Worm (Caenorhabditis elegans): Measurements from ENCODE around the gene C28G1.10.

Gene C28G1.10

ce11 chrX:8835405-8835804, 11.5 kb upstream of the C28G1.10 start, which contains the start of gene sec-15:
TSS of gene sec-15 (minus strand) at chrX:8835715.
- TF ChIP-seq scrt-1 (GFP tag; IDR thresholded peaks at IDR 0.05) (no peak), ceh-36 (tag; optimal IDR thresholded peaks at IDR 0.05) (no peak), tbx-11 (GFP tag; IDR thresholded peaks at IDR 0.05) (no peak), pes-1 (GFP tag; IDR thresholded peaks at IDR 0.05) (no peak), F13C5.2 (tag; optimal IDR thresholded peaks at IDR 0.05) (no peak), ets-7 (tag; optimal IDR thresholded peaks at IDR 0.05) (no peak), flt-1 (GFP tag; IDR thresholded peaks at IDR 0.05) (no peak), ama-1 (optimal IDR thresholded peaks at IDR 0.05) (no peak), hmg-4 (GFP tag; optimal IDR thresholded peaks at IDR 0.05) (no peak), hmbx-1 (tag; optimal IDR thresholded peaks at IDR 0.05) (no peak), ceh-13 (GFP tag; optimal IDR thresholded peaks at IDR 0.05) (no peak), tbx-37 (GFP tag; conservative IDR thresholded peaks at IDR 0.05) (no peak), B0310.2 (tag; optimal IDR thresholded peaks at IDR 0.05) (no peak), hnd-1 (tag; optimal IDR thresholded peaks at IDR 0.05) (no peak), sea-1 (GFP tag; conservative IDR thresholded peaks at IDR 0.05) (no peak), aly-1 (tag; optimal IDR thresholded peaks at IDR 0.05) (no peak), tra-4 (tag; optimal IDR thresholded peaks at IDR 0.05) (no peak)

- TF ChIP-seq ceh-13 (GFP tag; optimal IDR thresholded peaks at IDR 0.05) (peak; percentile 96), tra-4 (tag; optimal IDR thresholded peaks at IDR 0.05) (peak; percentile 95), hmbx-1 (tag; optimal IDR thresholded peaks at IDR 0.05) (peak; percentile 86), B0310.2 (tag; optimal IDR thresholded peaks at IDR 0.05) (peak; percentile 96), sea-1 (GFP tag; conservative IDR thresholded peaks at IDR 0.05) (peak; percentile 98), hnd-1 (tag; optimal IDR thresholded peaks at IDR 0.05) (peak; percentile 94), tbx-37 (GFP tag; conservative IDR thresholded peaks at IDR 0.05) (peak; percentile 99), pes-1 (GFP tag; IDR thresholded peaks at IDR 0.05) (peak; percentile 97), ets-7 (tag; optimal IDR thresholded peaks at IDR 0.05) (peak; percentile 89), F13C5.2 (tag; optimal IDR thresholded peaks at IDR 0.05) (peak; percentile 98), tbx-11 (GFP tag; IDR thresholded peaks at IDR 0.05) (peak; percentile 95), hmg-4 (GFP tag; optimal IDR thresholded peaks at IDR 0.05) (peak; percentile 99), scrt-1 (GFP tag; IDR thresholded peaks at IDR 0.05) (peak; percentile 99), aly-1 (tag; optimal IDR thresholded peaks at IDR 0.05) (peak; percentile 93), ama-1 (optimal IDR thresholded peaks at IDR 0.05) (no peak), ceh-36 (tag; optimal IDR thresholded peaks at IDR 0.05) (peak; percentile 96), flt-1 (GFP tag; IDR thresholded peaks at IDR 0.05) (peak; percentile 98)
These were observed 11.0 kb upstream of the C28G1.10 start, which contains the start of gene C28G1.2 for ce11 chrX:8835887-8836348. TSS of gene C28G1.2 (plus strand) at chrX:8836016.

ce11 chrX:8838176-8838575, 8.7 kb upstream of the C28G1.10 start:
- TF ChIP-seq sea-1 (GFP tag; conservative IDR thresholded peaks at IDR 0.05) (no peak), F13C5.2 (tag; optimal IDR thresholded peaks at IDR 0.05) (no peak), pes-1 (GFP tag; IDR thresholded peaks at IDR 0.05) (no peak), tbx-37 (GFP tag; conservative IDR thresholded peaks at IDR 0.05) (no peak), B0310.2 (tag; optimal IDR thresholded peaks at IDR 0.05) (no peak), hmbx-1 (tag; optimal IDR thresholded peaks at IDR 0.05) (no peak), tbx-11 (GFP tag; IDR thresholded peaks at IDR 0.05) (no peak), ceh-36 (tag; optimal IDR thresholded peaks at IDR 0.05) (no peak), aly-1 (tag; optimal IDR thresholded peaks at IDR 0.05) (no peak), ets-7 (tag; optimal IDR thresholded peaks at IDR 0.05) (no peak), hmg-4 (GFP tag; optimal IDR thresholded peaks at IDR 0.05) (no peak), ama-1 (optimal IDR thresholded peaks at IDR 0.05) (no peak), tra-4 (tag; optimal IDR thresholded peaks at IDR 0.05) (no peak), hnd-1 (tag; optimal IDR thresholded peaks at IDR 0.05) (no peak), flt-1 (GFP tag; IDR thresholded peaks at IDR 0.05) (no peak), scrt-1 (GFP tag; IDR thresholded peaks at IDR 0.05) (no peak), ceh-13 (GFP tag; optimal IDR thresholded peaks at IDR 0.05) (no peak)

- TF ChIP-seq tra-4 (tag; optimal IDR thresholded peaks at IDR 0.05) = no peak
- no peak for TF ChIP-seq tbx-37 (GFP tag; conservative IDR thresholded peaks at IDR 0.05)
These were observed 2.9 kb upstream of the C28G1.10 start, which contains the start of gene ubc-23 for ce11 chrX:8843988-8844387. TSS of gene ubc-23 (plus strand) at chrX:8844288.

- no peak for TF ChIP-seq ceh-36 (tag; optimal IDR thresholded peaks at IDR 0.05)
- no peak for TF ChIP-seq ceh-13 (GFP tag; optimal IDR thresholded peaks at IDR 0.05)
- TF ChIP-seq ets-7 (tag; optimal IDR thresholded peaks at IDR 0.05) = no peak
- no peak for TF ChIP-seq scrt-1 (GFP tag; IDR thresholded peaks at IDR 0.05)
- TF ChIP-seq hnd-1 (tag; optimal IDR thresholded peaks at IDR 0.05) = no peak
- no peak for TF ChIP-seq B0310.2 (tag; optimal IDR thresholded peaks at IDR 0.05)
- TF ChIP-seq ama-1 (optimal IDR thresholded peaks at IDR 0.05) = no peak
- no peak for TF ChIP-seq tbx-11 (GFP tag; IDR thresholded peaks at IDR 0.05)
- no peak for TF ChIP-seq tbx-37 (GFP tag; conservative IDR thresholded peaks at IDR 0.05)
- no peak for TF ChIP-seq flt-1 (GFP tag; IDR thresholded peaks at IDR 0.05)
- TF ChIP-seq hmbx-1 (tag; optimal IDR thresholded peaks at IDR 0.05) = no peak
- no peak for TF ChIP-seq tra-4 (tag; optimal IDR thresholded peaks at IDR 0.05)
- no peak for TF ChIP-seq sea-1 (GFP tag; conservative IDR thresholded peaks at IDR 0.05)
- TF ChIP-seq F13C5.2 (tag; optimal IDR thresholded peaks at IDR 0.05) = no peak
- TF ChIP-seq aly-1 (tag; optimal IDR thresholded peaks at IDR 0.05) = no peak
- TF ChIP-seq pes-1 (GFP tag; IDR thresholded peaks at IDR 0.05) = no peak
- no peak for TF ChIP-seq hmg-4 (GFP tag; optimal IDR thresholded peaks at IDR 0.05)
These were observed 6.6 kb downstream of the C28G1.10 start, which contains the start of gene sprp-4 for ce11 chrX:8853524-8853923. TSS of gene sprp-4 (minus strand) at chrX:8853624.

ce11 chrX:8854409-8854808, 7.5 kb downstream of the C28G1.10 start:
- no peak for TF ChIP-seq F13C5.2 (tag; optimal IDR thresholded peaks at IDR 0.05)
- no peak for TF ChIP-seq tbx-37 (GFP tag; conservative IDR thresholded peaks at IDR 0.05)
- no peak for TF ChIP-seq aly-1 (tag; optimal IDR thresholded peaks at IDR 0.05)
- TF ChIP-seq sea-1 (GFP tag; conservative IDR thresholded peaks at IDR 0.05) = no peak
- TF ChIP-seq hnd-1 (tag; optimal IDR thresholded peaks at IDR 0.05) = no peak
- no peak for TF ChIP-seq pes-1 (GFP tag; IDR thresholded peaks at IDR 0.05)
- no peak for TF ChIP-seq ets-7 (tag; optimal IDR thresholded peaks at IDR 0.05)
- no peak for TF ChIP-seq ceh-36 (tag; optimal IDR thresholded peaks at IDR 0.05)
- no peak for TF ChIP-seq hmbx-1 (tag; optimal IDR thresholded peaks at IDR 0.05)
- no peak for TF ChIP-seq scrt-1 (GFP tag; IDR thresholded peaks at IDR 0.05)
- TF ChIP-seq tbx-11 (GFP tag; IDR thresholded peaks at IDR 0.05) = no peak
- no peak for TF ChIP-seq tra-4 (tag; optimal IDR thresholded peaks at IDR 0.05)

Data from whole organism, early embryonic.